Worm (Caenorhabditis elegans) whole organism, L3 larva: ENCODE measurements around the gene str-101.
"Not testable (repeated sequence)": the region's sequence is repeated elsewhere in the genome, so short reads cannot be mapped to it uniquely, and the experiment has no call there.

Source experiments
- aly-2 ChIP-seq: fragments of 150-350 bp; optimal IDR thresholded peaks from 2 replicates; lab custom pipeline; 2014; ENCODE audit warnings: missing biosample characterization, missing genetic modification characterization
- ama-1 ChIP-seq: fragments of 150-350 bp; optimal IDR thresholded peaks from 2 replicates; lab custom pipeline; 2018
- egl-27 ChIP-seq: sonication (generic microtip); optimal IDR thresholded peaks from 4 replicates; lab custom pipeline; 2017; ENCODE audit warnings: missing biosample characterization, missing genetic modification reagents, missing genetic modification characterization
- elt-3 ChIP-seq, 3 experiments: fragments of 150-350 bp in 1 of 3; sonication (generic microtip) in 2 of 3; optimal IDR thresholded peaks; 2 replicates in 2 of 3; 4 replicates in 1 of 3; lab custom pipeline; 2014 to 2017; ENCODE audit warnings: missing biosample characterization in 3 of 3, missing genetic modification characterization in 3 of 3
- nhr-28 ChIP-seq: fragments of 150-350 bp; optimal IDR thresholded peaks from 2 replicates; lab custom pipeline; 2014; ENCODE audit warnings: missing biosample characterization, missing genetic modification characterization
- nhr-67 ChIP-seq: fragments of 150-350 bp; optimal IDR thresholded peaks from 2 replicates; lab custom pipeline; 2014; ENCODE audit warnings: missing biosample characterization, missing genetic modification characterization
- pha-4 ChIP-seq: fragments of 150-350 bp; optimal IDR thresholded peaks from 2 replicates; lab custom pipeline; 2014; ENCODE audit warnings: missing biosample characterization, missing genetic modification reagents, missing genetic modification characterization
- snpc-4 ChIP-seq: fragments of 150-350 bp; optimal IDR thresholded peaks from 2 replicates; lab custom pipeline; 2014; ENCODE audit warnings: missing biosample characterization, missing genetic modification characterization
- tbx-2 ChIP-seq: sonication (generic microtip); optimal IDR thresholded peaks from 2 replicates; lab custom pipeline; 2016; ENCODE audit warnings: mild to moderate bottlenecking, missing genetic modification characterization, missing compliant biosample characterization
- ztf-11 ChIP-seq: fragments of 150-350 bp; optimal IDR thresholded peaks from 2 replicates; lab custom pipeline; 2014; ENCODE audit warnings: missing biosample characterization, missing genetic modification characterization

DNA sequence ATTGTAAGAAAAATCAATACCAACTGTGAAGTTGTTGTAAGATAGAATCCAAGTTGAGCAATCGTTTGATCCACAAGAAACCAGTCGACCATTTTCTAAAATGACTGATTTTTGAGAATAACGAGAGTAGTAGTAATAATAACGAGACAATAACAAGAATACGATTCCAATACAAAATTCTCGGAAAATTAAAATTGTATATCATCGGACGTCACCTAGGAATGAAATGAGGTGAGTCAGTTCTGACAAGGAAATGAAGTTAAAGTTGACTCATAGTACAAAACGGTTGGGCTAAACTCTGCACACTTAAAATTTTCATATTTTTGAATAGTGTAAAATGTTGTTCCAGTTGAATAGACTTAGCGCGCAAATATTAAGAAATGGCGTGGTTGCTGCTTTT, 32.6 kb upstream of the str-101 start, which contains the start of gene str-19:
- not testable (repeated sequence) for TF ChIP-seq nhr-67 (tag; lab: Kevin White, UChicago); pha-4; egl-27; nhr-28 (tag; lab: Kevin White, UChicago); snpc-4 (tag; lab: Kevin White, UChicago); tbx-2 (tag; lab: Kevin White, UChicago); aly-2 (tag; lab: Kevin White, UChicago); elt-3 (tag; optimal IDR thresholded peaks at IDR 0.05; lab: Kevin White, UChicago); ama-1 (lab: Kevin White, UChicago); ztf-11 (tag; lab: Kevin White, UChicago)
